Worm (Caenorhabditis elegans) whole organism, L4 larva: Measurements from ENCODE around the gene plst-1.

Source experiments
- F26F4.8 ChIP-seq: fragments of 200-800 bp; sonication (Bioruptor generic); conservative IDR thresholded peaks from 2 replicates; pipeline ENCODE4 v1.3.6; 2022; ENCODE audit warnings: missing genetic modification characterization, missing compliant biosample characterization
- F49E8.2 ChIP-seq: sonication (generic microtip); optimal IDR thresholded peaks from 2 replicates; lab custom pipeline; 2016; ENCODE audit warnings: missing compliant biosample characterization, mild to moderate bottlenecking, missing genetic modification characterization, borderline replicate concordance
- Y5F2A.4 ChIP-seq: fragments of 200-800 bp; sonication (Bioruptor generic); optimal IDR thresholded peaks from 2 replicates; lab custom pipeline; 2018; ENCODE audit warnings: mild to moderate bottlenecking, missing genetic modification characterization, missing compliant biosample characterization
- aha-1 ChIP-seq: fragments of 150-350 bp; peaks from one replicate; lab custom pipeline; 2014; ENCODE audit warnings: missing biosample characterization, missing genetic modification characterization
- ceh-32 ChIP-seq: sonication (generic microtip); optimal IDR thresholded peaks from 2 replicates; lab custom pipeline; 2016; ENCODE audit warnings: mild to moderate bottlenecking, missing genetic modification characterization, missing compliant biosample characterization; ENCODE audit not compliant: poor library complexity
- ceh-62 ChIP-seq: sonication (generic microtip); optimal IDR thresholded peaks from 2 replicates; lab custom pipeline; 2017; ENCODE audit warnings: missing biosample characterization, missing genetic modification characterization
- daf-16 ChIP-seq, 3 experiments: sonication (generic microtip); optimal IDR thresholded peaks; 2 replicates each; lab custom pipeline; 2016 to 2017; ENCODE audit warnings: missing genetic modification characterization in 3 of 3, missing genetic modification reagents in 3 of 3, mild to moderate bottlenecking in 2 of 3, missing compliant biosample characterization in 2 of 3, missing biosample characterization in 1 of 3, moderate library complexity in 1 of 3
- daf-8 ChIP-seq: fragments of 200-800 bp; sonication (Bioruptor generic); IDR thresholded peaks from 2 replicates; pipeline ENCODE4 v1.3.6; 2022; ENCODE audit warnings: missing genetic modification characterization, missing compliant biosample characterization
- dmd-6 ChIP-seq: fragments of 200-800 bp; sonication (Bioruptor generic); IDR thresholded peaks from 2 replicates; pipeline ENCODE4 v1.3.6; 2022; ENCODE audit warnings: missing genetic modification reagents, missing genetic modification characterization, missing compliant biosample characterization
- dpl-1 ChIP-seq: fragments of 150-350 bp; optimal IDR thresholded peaks from 2 replicates; lab custom pipeline; 2014; ENCODE audit warnings: missing biosample characterization, missing genetic modification reagents, missing genetic modification characterization
- dve-1 ChIP-seq: sonication (generic microtip); optimal IDR thresholded peaks from 2 replicates; lab custom pipeline; 2017; ENCODE audit warnings: antibody characterized with exemption, mild to moderate bottlenecking, missing genetic modification characterization, missing compliant biosample characterization; ENCODE audit not compliant: insufficient read depth
- egl-43 ChIP-seq: fragments of 200-800 bp; sonication (Bioruptor generic); IDR thresholded peaks from 2 replicates; pipeline ENCODE4 v1.3.6; 2022; ENCODE audit warnings: missing genetic modification reagents, missing genetic modification characterization, missing compliant biosample characterization
- hlh-11 ChIP-seq: fragments of 200-800 bp; sonication (Bioruptor generic); optimal IDR thresholded peaks from 2 replicates; lab custom pipeline; 2018; ENCODE audit warnings: mild to moderate bottlenecking, missing genetic modification characterization, missing compliant biosample characterization
- hlh-30 ChIP-seq: sonication (generic microtip); optimal IDR thresholded peaks from 2 replicates; lab custom pipeline; 2017; ENCODE audit warnings: antibody characterized with exemption, mild to moderate bottlenecking, missing genetic modification characterization, missing compliant biosample characterization; ENCODE audit not compliant: insufficient read depth
- hmg-1.1 ChIP-seq: fragments of 200-800 bp; sonication (Bioruptor generic); IDR thresholded peaks from 2 replicates; pipeline ENCODE4 v1.3.6; 2022; ENCODE audit warnings: missing genetic modification reagents, missing genetic modification characterization, missing compliant biosample characterization
- lin-38 ChIP-seq: fragments of 200-800 bp; sonication (Bioruptor generic); IDR thresholded peaks from 2 replicates; pipeline ENCODE4 v1.3.6; 2022; ENCODE audit warnings: missing genetic modification reagents, missing genetic modification characterization, missing compliant biosample characterization
- mdl-1 ChIP-seq, 2 experiments: fragments of 150-350 bp in 1 of 2; sonication (generic microtip) in 1 of 2; optimal IDR thresholded peaks; 2 replicates each; lab custom pipeline; 2014 to 2017; ENCODE audit warnings: missing biosample characterization in 2 of 2, missing genetic modification characterization in 2 of 2
- mep-1 ChIP-seq: fragments of 150-350 bp; sonication (generic microtip); optimal IDR thresholded peaks from 3 replicates; lab custom pipeline; 2014; ENCODE audit warnings: missing biosample characterization, missing genetic modification characterization
- mes-2 ChIP-seq: sonication (generic microtip); optimal IDR thresholded peaks from 2 replicates; lab custom pipeline; 2016; ENCODE audit warnings: missing genotype, mild to moderate bottlenecking, missing genetic modification characterization, missing compliant biosample characterization; ENCODE audit not compliant: poor library complexity, severe bottlenecking
- mxl-3 ChIP-seq: fragments of 200-800 bp; sonication (Bioruptor generic); optimal IDR thresholded peaks from 2 replicates; lab custom pipeline; 2018; ENCODE audit warnings: mild to moderate bottlenecking, missing genetic modification characterization, missing compliant biosample characterization
- nhr-28 ChIP-seq: fragments of 150-350 bp; optimal IDR thresholded peaks from 2 replicates; lab custom pipeline; 2014; ENCODE audit warnings: missing biosample characterization, missing genetic modification characterization
- nhr-42 ChIP-seq: fragments of 200-800 bp; sonication (Bioruptor generic); IDR thresholded peaks from 2 replicates; pipeline ENCODE4 v1.3.6; 2022; ENCODE audit warnings: missing genetic modification characterization, missing compliant biosample characterization
- nhr-6 ChIP-seq: fragments of 150-350 bp; optimal IDR thresholded peaks from 2 replicates; lab custom pipeline; 2014; ENCODE audit warnings: missing biosample characterization, missing genetic modification characterization
- php-3 ChIP-seq: fragments of 200-800 bp; sonication (Bioruptor generic); IDR thresholded peaks from 2 replicates; pipeline ENCODE4 v1.3.6; 2022; ENCODE audit warnings: missing genetic modification reagents, missing genetic modification characterization, missing compliant biosample characterization
- rbr-2 ChIP-seq: sonication (generic microtip); optimal IDR thresholded peaks from 2 replicates; lab custom pipeline; 2016; ENCODE audit warnings: missing genotype, missing genetic modification characterization, missing compliant biosample characterization
- skn-1 ChIP-seq: fragments of 150-350 bp; optimal IDR thresholded peaks from 2 replicates; lab custom pipeline; 2014; ENCODE audit warnings: missing biosample characterization, missing genetic modification characterization
- unc-39 ChIP-seq: sonication (generic microtip); optimal IDR thresholded peaks from 2 replicates; lab custom pipeline; 2017; ENCODE audit warnings: missing biosample characterization, missing genetic modification characterization
- unc-62 ChIP-seq, 3 experiments: fragments of 150-350 bp in 1 of 3; sonication (generic microtip); optimal IDR thresholded peaks in 2 of 3; peaks in 1 of 3; 1 replicate in 1 of 3; 2 replicates in 2 of 3; lab custom pipeline; 2014 to 2017; ENCODE audit warnings: missing biosample characterization in 3 of 3, missing genetic modification characterization in 3 of 3, missing genetic modification reagents in 3 of 3, missing genotype in 1 of 3
- zip-11 ChIP-seq: fragments of 200-800 bp; sonication (Bioruptor generic); IDR thresholded peaks from 2 replicates; pipeline ENCODE4 v1.3.6; 2022; ENCODE audit warnings: missing genetic modification characterization, missing compliant biosample characterization
- ztf-11 ChIP-seq: fragments of 150-350 bp; optimal IDR thresholded peaks from 2 replicates; lab custom pipeline; 2014; ENCODE audit warnings: missing biosample characterization, missing genetic modification characterization

Gene plst-1

DNA sequence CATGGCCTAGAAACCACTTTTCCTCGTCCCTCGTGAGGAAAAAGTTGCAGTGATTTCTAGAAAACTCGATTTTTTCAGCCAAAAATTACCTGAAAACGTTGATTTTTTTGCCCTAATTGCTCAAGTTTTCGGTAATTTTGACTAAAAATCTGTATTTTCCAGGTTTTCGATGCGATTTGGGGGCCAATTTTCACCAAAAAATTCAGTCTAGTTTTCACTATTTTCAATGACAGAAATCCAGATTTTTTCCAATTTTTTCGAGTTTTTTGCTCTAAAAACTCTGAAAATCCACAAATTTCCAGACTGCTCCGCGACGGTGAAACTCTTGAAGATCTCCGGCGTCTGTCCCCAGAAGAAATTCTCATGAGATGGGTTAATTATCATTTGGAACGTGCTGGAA lies at the start of gene plst-1:
Gene plst-1, plus strand, starts transcription at position 301 of the 400 bp plus-strand sequence.
- TF ChIP-seq ceh-32 (tag; lab: Kevin White, UChicago) = no peak
- no peak for TF ChIP-seq daf-8 (GFP tag; lab: Robert Waterston, UW)
- TF ChIP-seq F26F4.8 (GFP tag; lab: Robert Waterston, UW) = no peak
- no peak for TF ChIP-seq mep-1 (tag; lab: Kevin White, UChicago)

DNA sequence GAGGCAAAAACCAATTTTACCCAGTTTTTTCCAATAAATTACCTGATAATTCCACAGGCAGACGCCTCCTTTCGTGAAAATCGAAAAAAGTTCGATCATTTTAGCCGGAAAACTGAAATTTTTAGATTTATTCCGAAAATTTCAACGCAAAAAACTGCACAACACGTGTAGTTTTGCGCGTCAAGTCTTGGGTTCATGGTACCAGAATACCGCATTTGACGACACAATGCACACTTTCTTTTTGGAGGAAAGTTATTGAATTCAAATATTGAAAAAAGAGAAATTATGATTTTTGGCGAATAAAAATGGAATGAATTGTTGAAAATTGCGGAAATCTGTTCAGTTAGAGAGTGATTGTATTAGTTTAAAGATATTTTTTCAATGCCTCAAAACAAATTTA lies 49.7 kb upstream of the plst-1 start, which contains the start of gene F38A1.8:
Gene F38A1.8, minus strand, starts transcription at position 167 of the 400 bp plus-strand sequence.
- TF ChIP-seq hmg-1.1 (0 out of 2 replicates have a peak, but pooled peaks have one; percentile 30), zip-11 (GFP tag; lab: Robert Waterston, UW) (no peak), egl-43 (GFP tag; lab: Robert Waterston, UW) (no peak), unc-39 (tag; lab: Kevin White, UChicago) (no peak), ztf-11 (tag; lab: Kevin White, UChicago) (no peak), hlh-30 (tag; lab: Kevin White, UChicago) (peak; percentile 80), mdl-1 (tag; optimal IDR thresholded peaks at IDR 0.05; lab: Kevin White, UChicago) (peak in 1 of 2 experiments; percentile 74), F49E8.2 (tag; lab: Kevin White, UChicago) (no peak), mxl-3 (GFP tag; lab: Kevin White, UChicago) (peak; percentile 74), php-3 (GFP tag; lab: Robert Waterston, UW) (no peak), dve-1 (peak; percentile 38), daf-16 (GFP tag; optimal IDR thresholded peaks at IDR 0.05; lab: Kevin White, UChicago) (no peak), daf-16 (tag; optimal IDR thresholded peaks at IDR 0.05; lab: Kevin White, UChicago) (peak; percentile 16), mes-2 (tag; lab: Kevin White, UChicago) (peak; percentile 74), nhr-6 (tag; lab: Kevin White, UChicago) (peak; percentile 22), dpl-1 (GFP tag; lab: Kevin White, UChicago) (peak; percentile 90), rbr-2 (tag; lab: Kevin White, UChicago) (no peak), hlh-11 (tag; lab: Kevin White, UChicago) (peak; percentile 42)

DNA sequence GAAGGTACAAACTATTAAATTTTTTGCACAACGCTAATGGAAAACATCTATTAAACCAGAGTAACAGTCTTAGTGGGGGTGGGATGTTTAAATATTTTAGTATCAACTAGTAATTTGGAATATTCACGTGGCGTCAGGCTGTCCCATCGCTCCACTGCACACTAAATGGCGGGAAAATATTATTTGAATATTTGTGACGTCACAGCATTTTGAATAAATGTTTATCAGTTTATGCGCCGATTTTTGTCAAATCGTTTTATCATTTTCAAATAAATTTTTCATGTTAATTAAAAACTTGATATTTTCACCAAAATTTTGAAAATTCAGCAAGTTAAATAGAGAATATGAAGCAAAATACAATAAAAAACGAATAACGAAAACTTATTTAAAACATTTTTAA lies 46.1 kb upstream of the plst-1 start, which contains the start of gene F38A1.15:
Gene F38A1.15, minus strand, starts transcription at position 101 of the 400 bp plus-strand sequence.
- TF ChIP-seq lin-38 (GFP tag; lab: Robert Waterston, UW) (no peak), unc-62 (GFP tag; optimal IDR thresholded peaks at IDR 0.05 in 1 of 2; lab: Kevin White, UChicago) (peak in 1 of 2 experiments; percentile 72), unc-62 (tag; optimal IDR thresholded peaks at IDR 0.05; lab: Kevin White, UChicago) (no peak)

DNA sequence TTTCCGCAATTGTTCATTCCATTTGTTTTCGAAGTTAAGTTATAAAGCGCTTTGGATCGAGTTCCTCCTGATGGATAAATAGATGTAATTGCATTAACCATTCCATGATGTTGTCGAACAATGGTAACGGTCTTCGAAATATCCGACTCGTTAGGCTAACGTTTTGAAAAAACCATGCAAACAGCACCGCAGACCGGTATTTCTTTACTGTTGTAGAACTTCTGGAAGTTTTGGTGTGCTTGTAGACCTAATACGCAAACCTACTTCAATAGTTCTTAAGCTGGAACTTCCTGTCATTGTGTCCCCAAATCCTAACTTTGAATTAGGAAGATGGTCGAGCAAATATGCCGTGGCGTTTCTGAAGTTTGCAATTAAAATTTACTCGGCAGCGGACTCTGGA lies 44.2 kb upstream of the plst-1 start, which contains the start of gene F38A1.9:
Gene F38A1.9, minus strand, starts transcription at position 101 of the 400 bp plus-strand sequence.
- no peak for TF ChIP-seq skn-1 (tag; lab: Kevin White, UChicago)
- no peak for TF ChIP-seq nhr-42 (GFP tag; lab: Robert Waterston, UW)
- no peak for TF ChIP-seq Y5F2A.4 (GFP tag; lab: Kevin White, UChicago)

DNA sequence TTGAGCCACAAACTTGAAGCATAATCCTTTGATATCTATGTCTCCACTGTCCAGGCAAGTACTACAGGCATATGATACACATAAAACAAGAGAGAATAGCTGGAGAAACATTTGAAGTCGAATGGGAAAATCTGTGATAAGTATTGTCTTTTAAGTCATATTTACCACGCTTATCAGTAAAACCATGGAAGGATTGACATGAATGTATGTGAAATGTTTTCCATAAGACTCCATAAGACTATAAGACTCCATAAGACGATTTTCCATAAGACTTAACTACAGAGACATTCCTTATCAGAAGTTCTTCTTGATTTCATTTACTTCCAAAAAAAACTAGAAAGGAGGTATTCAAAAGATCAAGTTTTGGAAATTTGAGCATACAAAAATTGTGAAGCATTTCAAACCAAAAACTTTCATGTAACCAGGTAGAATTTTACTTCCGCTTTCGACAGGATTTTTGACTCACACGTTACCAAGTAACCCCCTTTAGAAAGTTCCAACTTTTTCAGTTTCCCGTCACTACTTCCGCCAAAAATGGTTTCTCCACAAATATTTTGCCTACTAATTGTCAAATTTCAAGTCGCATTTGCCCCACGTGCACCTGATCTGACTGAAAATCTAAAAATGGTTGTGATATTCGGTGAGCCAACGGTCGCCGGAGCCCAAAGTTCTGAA lies 42.5 kb upstream of the plst-1 start, which contains the start of the genes clec-165 and F38A1.11:
Gene clec-165, minus strand, starts transcription at position 125 of the 675 bp plus-strand sequence.
Gene F38A1.11, plus strand, starts transcription at position 625 of the 675 bp plus-strand sequence.
- TF ChIP-seq dmd-6 (GFP tag; lab: Robert Waterston, UW) (peak; percentile 51), nhr-28 (tag; lab: Kevin White, UChicago) (peak; percentile 27), mdl-1 (tag; optimal IDR thresholded peaks at IDR 0.05; lab: Kevin White, UChicago) (no peak), mes-2 (tag; lab: Kevin White, UChicago) (no peak), ceh-62 (no peak), aha-1 (tag; lab: Kevin White, UChicago) (peak; percentile 8), daf-16 (GFP tag; optimal IDR thresholded peaks at IDR 0.05; lab: Kevin White, UChicago) (no peak), daf-16 (tag; optimal IDR thresholded peaks at IDR 0.05; lab: Kevin White, UChicago) (peak; percentile 34)
